Worm (Caenorhabditis elegans): ENCODE results near the gene F14D2.15.

DNA sequence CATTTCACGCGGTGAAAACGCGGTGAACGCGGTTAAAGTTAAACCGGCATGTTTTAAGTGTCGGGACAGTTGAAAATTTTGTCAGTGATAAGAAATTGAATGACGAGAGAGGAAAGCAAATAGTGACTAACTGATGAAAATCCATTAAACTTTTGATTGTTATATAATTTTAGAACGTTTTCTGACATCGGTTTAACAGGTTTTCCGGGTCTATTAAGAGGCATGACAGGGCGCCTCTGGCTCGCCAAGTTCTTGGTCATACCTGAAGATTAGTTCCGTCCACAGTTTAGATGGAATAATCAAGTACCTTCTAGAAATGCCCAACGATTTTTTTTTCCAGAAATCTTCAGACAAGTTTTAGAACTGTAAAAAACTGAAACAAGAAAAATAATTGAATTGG, 20.4 kb downstream of the F14D2.15 start, which contains the start of gene Y46D2A.2:
- TF ChIP-seq dve-1 (tag; optimal IDR thresholded peaks at IDR 0.05) (no peak), lim-6 (tag; optimal IDR thresholded peaks at IDR 0.05) (no peak), K09A11.1 (tag; optimal IDR thresholded peaks at IDR 0.05; ENCODE audit: insufficient read depth) (no peak), fkh-10 (GFP tag; optimal IDR thresholded peaks at IDR 0.05) (no peak), ahr-1 (tag; optimal IDR thresholded peaks at IDR 0.05) (no peak), sdc-2 (tag; optimal IDR thresholded peaks at IDR 0.05) (no peak), fkh-6 (tag; optimal IDR thresholded peaks at IDR 0.05) (no peak), unc-55 (GFP tag; optimal IDR thresholded peaks at IDR 0.05) (no peak), C08G9.2 (tag; optimal IDR thresholded peaks at IDR 0.05) (no peak), lin-11 (tag; optimal IDR thresholded peaks at IDR 0.05) (no peak), ttx-3 (tag; optimal IDR thresholded peaks at IDR 0.05) (no peak), dmd-4 (tag; optimal IDR thresholded peaks at IDR 0.05; ENCODE audit: borderline replicate concordance) (no peak)
